Worm (Caenorhabditis elegans) whole organism, L1 larva: ENCODE data around the gene tag-123.
A peak's percentile ranks its signal among the peaks of the same experiment; 100 is the strongest.

ENCODE experiments used
- aly-2 ChIP-seq: fragments of 150-350 bp; optimal IDR thresholded peaks from 2 replicates; lab custom pipeline; 2014; ENCODE audit warnings: missing biosample characterization, missing genetic modification characterization
- ceh-63 ChIP-seq: fragments of 200-800 bp; sonication (Bioruptor generic); optimal IDR thresholded peaks from 2 replicates; lab custom pipeline; 2018; ENCODE audit warnings: mild to moderate bottlenecking, missing genetic modification characterization, missing compliant biosample characterization
- ceh-82 ChIP-seq, 3 experiments: fragments of 150-350 bp in 1 of 3; sonication (generic microtip) in 2 of 3; optimal IDR thresholded peaks; 2 replicates each; lab custom pipeline; 2014 to 2017; ENCODE audit warnings: missing biosample characterization in 3 of 3, missing genetic modification characterization in 3 of 3
- dsc-1 ChIP-seq: sonication (generic microtip); optimal IDR thresholded peaks from 2 replicates; lab custom pipeline; 2016; ENCODE audit warnings: mild to moderate bottlenecking, missing genetic modification characterization, missing compliant biosample characterization
- egl-13 ChIP-seq: sonication (generic microtip); optimal IDR thresholded peaks from 2 replicates; lab custom pipeline; 2016; ENCODE audit warnings: missing genotype, missing genetic modification reagents, missing genetic modification characterization, missing compliant biosample characterization
- fkh-8 ChIP-seq: sonication (generic microtip); optimal IDR thresholded peaks from 2 replicates; lab custom pipeline; 2016; ENCODE audit warnings: mild to moderate bottlenecking, missing genetic modification characterization, missing compliant biosample characterization
- fos-1 ChIP-seq: fragments of 150-350 bp; optimal IDR thresholded peaks from 2 replicates; lab custom pipeline; 2014; ENCODE audit warnings: missing biosample characterization, missing genetic modification characterization
- lin-39 ChIP-seq: fragments of 150-350 bp; optimal IDR thresholded peaks from 2 replicates; lab custom pipeline; 2014; ENCODE audit warnings: missing biosample characterization, missing genetic modification reagents, missing genetic modification characterization
- lir-3 ChIP-seq: sonication (generic microtip); optimal IDR thresholded peaks from 2 replicates; lab custom pipeline; 2016; ENCODE audit warnings: mild to moderate bottlenecking, missing genetic modification characterization, moderate library complexity, missing compliant biosample characterization; ENCODE audit not compliant: poor library complexity
- lsy-2 ChIP-seq, 2 experiments: fragments of 150-350 bp; optimal IDR thresholded peaks; 2 replicates each; lab custom pipeline; 2014; ENCODE audit warnings: missing biosample characterization in 2 of 2, missing genetic modification characterization in 2 of 2
- mef-2 ChIP-seq: fragments of 150-350 bp; optimal IDR thresholded peaks from 2 replicates; lab custom pipeline; 2014; ENCODE audit warnings: missing biosample characterization, missing genetic modification characterization
- mep-1 ChIP-seq: fragments of 150-350 bp; optimal IDR thresholded peaks from 2 replicates; lab custom pipeline; 2014; ENCODE audit warnings: missing biosample characterization, missing genetic modification characterization
- nhr-19 ChIP-seq: fragments of 200-800 bp; sonication (Bioruptor generic); conservative IDR thresholded peaks from 2 replicates; pipeline ENCODE4 v1.3.6; 2022; ENCODE audit warnings: missing genetic modification characterization, missing compliant biosample characterization
- nhr-28 ChIP-seq: fragments of 150-350 bp; optimal IDR thresholded peaks from 2 replicates; lab custom pipeline; 2014; ENCODE audit warnings: missing biosample characterization, missing genetic modification characterization
- nhr-47 ChIP-seq: sonication (generic microtip); optimal IDR thresholded peaks from 2 replicates; lab custom pipeline; 2016; ENCODE audit warnings: mild to moderate bottlenecking, missing genetic modification characterization, moderate library complexity, missing compliant biosample characterization
- nhr-71 ChIP-seq: sonication (generic microtip); optimal IDR thresholded peaks from 2 replicates; lab custom pipeline; 2016; ENCODE audit warnings: mild to moderate bottlenecking, missing genetic modification characterization, moderate library complexity, missing compliant biosample characterization
- nhr-84 ChIP-seq: sonication (generic microtip); optimal IDR thresholded peaks from 2 replicates; lab custom pipeline; 2017; ENCODE audit warnings: missing biosample characterization, missing genetic modification characterization
- snpc-4 ChIP-seq: fragments of 150-350 bp; optimal IDR thresholded peaks from 2 replicates; lab custom pipeline; 2014; ENCODE audit warnings: missing biosample characterization, missing genetic modification characterization
- swsn-7 ChIP-seq: sonication (generic microtip); optimal IDR thresholded peaks from 2 replicates; lab custom pipeline; 2016; ENCODE audit warnings: missing genetic modification characterization, missing compliant biosample characterization
- unc-86 ChIP-seq: sonication (generic microtip); optimal IDR thresholded peaks from 2 replicates; lab custom pipeline; 2016; ENCODE audit warnings: missing genetic modification characterization, missing compliant biosample characterization

The tag-123 gene

ce11 chrX:8378312-8378711, 43.5 kb downstream of the tag-123 start, which contains the start of gene tbc-18 (continued):
- TF ChIP-seq swsn-7 (tag; lab: Kevin White, UChicago): peak; percentile 45
- TF ChIP-seq lsy-2 (tag; optimal IDR thresholded peaks at IDR 0.05; lab: Kevin White, UChicago): peak in 1 of 2 experiments; percentile 46
- TF ChIP-seq fkh-8: peak; percentile 87
- peak; percentile 57 for TF ChIP-seq nhr-47
- no peak for TF ChIP-seq ceh-63 (GFP tag; lab: Kevin White, UChicago)
- no peak for TF ChIP-seq nhr-19 (GFP tag; lab: Robert Waterston, UW)
- TF ChIP-seq egl-13: peak; percentile 40
- TF ChIP-seq mef-2 (tag; lab: Kevin White, UChicago): no peak
- TF ChIP-seq dsc-1 (tag; lab: Kevin White, UChicago): peak; percentile 62
- TF ChIP-seq mep-1 (tag; lab: Kevin White, UChicago): peak; percentile 9
- no peak for TF ChIP-seq nhr-84 (tag; lab: Kevin White, UChicago)
- peak; percentile 66 for TF ChIP-seq nhr-71
- TF ChIP-seq fos-1 (tag; lab: Kevin White, UChicago): no peak
- peak; percentile 54 for TF ChIP-seq unc-86 (tag; lab: Kevin White, UChicago)
- no peak for TF ChIP-seq lir-3
- TF ChIP-seq aly-2 (tag; lab: Kevin White, UChicago): no peak
- no peak for TF ChIP-seq snpc-4

DNA sequence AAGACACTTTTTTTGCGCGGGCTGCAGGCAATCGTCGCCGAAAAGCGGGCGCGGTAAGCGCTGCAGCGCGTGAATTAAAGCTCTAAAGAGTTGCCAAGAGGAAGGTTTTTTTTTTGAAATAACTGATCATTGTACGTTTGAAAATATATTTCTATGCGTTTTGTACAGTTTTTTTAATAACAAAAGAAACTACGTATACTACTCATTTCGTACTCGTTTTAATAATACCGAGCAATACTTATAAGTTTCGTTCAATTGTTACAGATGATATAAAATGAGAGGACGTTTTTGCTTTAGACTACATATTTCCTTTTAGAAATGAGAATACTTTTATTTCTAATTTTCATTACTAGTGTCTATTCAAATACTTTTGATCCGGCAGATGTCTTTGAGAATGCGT, 49.9 kb downstream of the tag-123 start, which contains the start of gene nep-15:
nep-15 (plus strand) TSS at position 301 of the 400 bp plus-strand sequence.
- no peak for TF ChIP-seq lin-39 (tag; lab: Kevin White, UChicago)
- no peak for TF ChIP-seq nhr-28 (tag; lab: Kevin White, UChicago)
- TF ChIP-seq ceh-82 (tag; optimal IDR thresholded peaks at IDR 0.05; lab: Kevin White, UChicago): no peak
